Fruit fly (Drosophila melanogaster) Kc167 (cell line): ENCODE measurements around the gene Notum.

Source experiments
- Myc ChIP-seq: fragments of >200 bp; optimal IDR thresholded peaks from 2 replicates; lab custom pipeline; 2017; ENCODE audit warnings: missing external identifiers
- Sin3A ChIP-seq: fragments of >200 bp; optimal IDR thresholded peaks from 2 replicates; lab custom pipeline; 2018; ENCODE audit warnings: missing external identifiers
- h ChIP-seq: fragments of >200 bp; optimal IDR thresholded peaks from 3 replicates; lab custom pipeline; 2018; ENCODE audit warnings: missing external identifiers
- insv ChIP-seq: fragments of >200 bp; optimal IDR thresholded peaks from 3 replicates; lab custom pipeline; 2018; ENCODE audit warnings: missing external identifiers
- psq ChIP-seq: fragments of >200 bp; optimal IDR thresholded peaks from 2 replicates; lab custom pipeline; 2017; ENCODE audit warnings: missing external identifiers
- ttk ChIP-seq: sonication (Bioruptor generic); optimal IDR thresholded peaks from 2 replicates; lab custom pipeline; 2017; ENCODE audit warnings: missing external identifiers

Gene Notum

DNA sequence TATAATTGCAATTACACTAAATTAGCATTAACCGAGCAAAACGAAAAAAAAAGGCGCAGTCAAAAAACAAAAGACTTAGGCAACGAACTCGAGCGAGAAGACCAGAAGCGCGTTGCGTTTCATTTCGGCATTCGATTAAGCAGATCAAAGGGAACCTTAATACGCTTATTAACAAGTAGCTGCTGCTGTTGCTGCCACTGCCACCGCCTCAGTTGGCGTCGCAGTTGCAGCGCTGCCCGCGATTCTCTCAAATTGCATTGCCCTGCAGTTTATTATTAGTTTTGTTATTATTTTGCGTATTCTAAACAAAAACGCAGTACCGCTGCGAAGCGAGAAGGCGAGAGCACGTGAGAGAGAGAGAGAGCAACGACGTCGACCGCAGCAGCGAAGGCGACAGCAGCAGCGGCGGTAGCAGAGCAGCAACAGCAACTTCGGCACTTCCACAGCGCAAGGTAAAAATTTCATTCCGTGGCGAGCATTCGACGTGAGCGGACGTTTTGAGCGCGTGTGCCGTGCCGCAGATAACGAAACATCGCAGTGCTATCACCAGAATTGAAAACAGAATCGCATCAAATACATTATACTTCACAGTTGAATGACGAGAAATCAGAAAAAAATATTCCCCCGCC, at the start of gene Notum:
Notum (plus strand) TSS at position 461 of the 629 bp plus-strand sequence.
- TF ChIP-seq ttk (lab: Kevin White, UChicago) (no peak), Myc (no peak), h (lab: Kevin White, UChicago) (no peak), psq (no peak), insv (lab: Kevin White, UChicago) (no peak), Sin3A (lab: Kevin White, UChicago) (no peak)

dm6 chr3L:15974166-15974565, 49.1 kb upstream of the Notum start:
- TF ChIP-seq Sin3A (lab: Kevin White, UChicago): no peak

DNA sequence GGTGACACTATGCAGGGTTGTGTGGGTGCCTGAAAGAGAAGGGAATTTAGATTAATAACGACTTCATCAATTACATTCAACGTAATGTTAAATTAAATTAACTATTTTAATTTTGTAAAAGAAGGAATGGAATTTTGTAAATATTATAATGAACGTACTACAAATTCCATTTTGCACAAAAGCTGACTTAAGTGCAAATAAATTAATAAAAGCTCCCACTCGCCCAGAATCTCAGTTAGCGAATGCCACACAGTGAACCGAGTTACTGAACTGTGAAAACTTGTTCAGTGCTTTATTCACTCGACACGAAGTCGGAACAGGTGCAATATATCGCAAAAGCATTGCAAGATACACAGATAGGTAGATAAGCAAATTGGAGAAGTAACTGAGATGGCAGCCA, 48.2 kb upstream of the Notum start, which contains the start of gene CG17026:
CG17026 (plus strand) TSS at position 301 of the 400 bp plus-strand sequence.
- no peak for TF ChIP-seq Myc
- TF ChIP-seq Sin3A (lab: Kevin White, UChicago): no peak
- TF ChIP-seq psq: no peak
- no peak for TF ChIP-seq ttk (lab: Kevin White, UChicago)
- TF ChIP-seq h (lab: Kevin White, UChicago): no peak
- no peak for TF ChIP-seq insv (lab: Kevin White, UChicago)

DNA sequence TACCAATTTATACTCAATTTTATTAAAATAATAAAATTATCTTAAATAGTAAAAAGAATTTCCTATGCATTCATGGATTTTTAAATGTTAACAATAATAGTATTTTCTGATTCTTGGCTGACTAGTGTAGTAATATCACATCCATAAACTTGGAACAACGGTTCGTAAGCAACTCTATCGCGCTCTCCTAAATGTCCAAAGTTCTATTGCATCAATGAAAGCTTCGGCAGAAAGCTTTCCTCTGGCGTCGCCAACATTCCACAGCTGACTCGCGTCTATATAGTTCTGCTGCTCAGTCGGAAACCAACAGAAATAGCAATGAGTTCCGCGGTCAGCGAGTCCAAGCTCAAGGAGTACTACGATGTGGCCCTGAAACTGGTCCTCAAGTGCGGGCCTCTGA, 46.5 kb upstream of the Notum start, which contains the start of gene CG17029:
CG17029 (plus strand) TSS at position 113 of the 400 bp plus-strand sequence.
- TF ChIP-seq h (lab: Kevin White, UChicago) (no peak), ttk (lab: Kevin White, UChicago) (no peak), Myc (no peak), Sin3A (lab: Kevin White, UChicago) (no peak)

- TF ChIP-seq Sin3A (lab: Kevin White, UChicago) (no peak), insv (lab: Kevin White, UChicago) (no peak), ttk (lab: Kevin White, UChicago) (no peak), h (lab: Kevin White, UChicago) (no peak), Myc (no peak), psq (no peak)
Measured at dm6 chr3L:15977565-15977964, 45.7 kb upstream of the Notum start.

DNA sequence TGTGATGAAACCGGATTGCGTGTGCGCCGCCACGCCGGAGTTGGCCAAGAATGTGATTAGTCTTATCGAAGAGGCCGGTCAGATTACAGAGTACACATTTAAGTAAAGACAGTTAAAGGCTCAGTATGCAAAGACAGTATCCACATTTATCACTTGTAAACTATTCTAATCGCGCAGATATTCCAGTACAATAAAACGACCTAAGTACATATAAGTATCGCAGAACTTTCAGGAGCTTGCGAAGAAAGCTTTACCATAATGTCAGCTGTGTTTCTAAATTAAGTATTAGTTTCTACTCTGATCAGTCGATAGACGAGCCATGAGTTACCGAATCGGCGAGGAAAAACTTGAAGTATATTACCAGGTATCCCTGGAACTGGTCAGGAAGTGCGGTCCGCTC, 45.1 kb upstream of the Notum start, which contains the start of gene CG17028:
CG17028 (plus strand) TSS at position 301 of the 400 bp plus-strand sequence.
- TF ChIP-seq insv (lab: Kevin White, UChicago) (no peak), Sin3A (lab: Kevin White, UChicago) (no peak), psq (no peak), Myc (no peak), h (lab: Kevin White, UChicago) (no peak), ttk (lab: Kevin White, UChicago) (no peak)

- TF ChIP-seq insv (lab: Kevin White, UChicago) (no peak), h (lab: Kevin White, UChicago) (no peak), Myc (no peak), ttk (lab: Kevin White, UChicago) (no peak), Sin3A (lab: Kevin White, UChicago) (no peak)
Measured at dm6 chr3L:15979240-15979639, 44.0 kb upstream of the Notum start.

DNA sequence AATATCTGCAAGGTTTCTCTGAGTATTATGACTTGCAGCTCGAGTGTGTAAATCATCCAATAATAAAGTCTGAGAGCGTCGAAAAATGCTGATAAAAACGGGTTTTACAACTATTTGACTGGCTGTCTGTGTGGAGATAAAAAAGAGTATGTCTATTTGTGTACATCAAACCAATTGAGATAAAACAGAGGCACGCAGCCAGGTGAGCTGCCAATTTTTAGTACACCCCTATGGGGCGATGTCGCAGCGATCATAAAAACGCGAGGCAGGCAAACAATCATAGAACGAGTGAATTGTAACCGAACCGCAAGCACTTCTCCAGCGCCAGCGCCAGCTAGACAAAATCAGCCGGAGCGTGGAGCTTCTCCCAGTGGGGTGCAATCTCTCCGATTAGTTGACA, 43.4 kb upstream of the Notum start, which contains the start of gene CG17027:
CG17027 (plus strand) TSS at position 189 of the 400 bp plus-strand sequence.
- TF ChIP-seq h (lab: Kevin White, UChicago) (no peak), Myc (no peak), psq (no peak), ttk (lab: Kevin White, UChicago) (no peak), insv (lab: Kevin White, UChicago) (no peak), Sin3A (lab: Kevin White, UChicago) (no peak)

DNA sequence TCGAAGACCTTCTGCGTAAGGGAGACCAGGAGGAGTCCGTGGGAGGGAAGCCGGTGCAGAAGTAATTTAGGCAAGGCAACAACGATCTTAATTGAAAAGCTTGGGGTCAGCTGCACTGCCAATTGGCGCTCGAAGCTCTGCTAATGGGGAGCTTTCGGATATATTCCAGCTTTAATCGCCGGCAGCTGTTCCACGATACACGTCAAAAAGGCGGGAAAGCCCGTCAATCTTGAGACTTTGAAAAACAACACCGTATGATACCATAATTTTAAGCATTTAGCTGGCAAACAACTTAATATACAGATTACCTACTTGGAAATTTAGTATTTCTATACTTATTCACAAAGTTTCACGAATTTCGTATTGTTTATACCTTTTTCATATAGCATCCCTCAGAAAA, 41.9 kb upstream of the Notum start:
- TF ChIP-seq Myc: no peak
- no peak for TF ChIP-seq ttk (lab: Kevin White, UChicago)
- no peak for TF ChIP-seq psq
- TF ChIP-seq Sin3A (lab: Kevin White, UChicago): no peak
- TF ChIP-seq h (lab: Kevin White, UChicago): no peak
- TF ChIP-seq insv (lab: Kevin White, UChicago): no peak

- no peak for TF ChIP-seq psq
- no peak for TF ChIP-seq Myc
- TF ChIP-seq h (lab: Kevin White, UChicago): no peak
- TF ChIP-seq Sin3A (lab: Kevin White, UChicago): no peak
Measured at dm6 chr3L:15982148-15982547, 41.1 kb upstream of the Notum start.

DNA sequence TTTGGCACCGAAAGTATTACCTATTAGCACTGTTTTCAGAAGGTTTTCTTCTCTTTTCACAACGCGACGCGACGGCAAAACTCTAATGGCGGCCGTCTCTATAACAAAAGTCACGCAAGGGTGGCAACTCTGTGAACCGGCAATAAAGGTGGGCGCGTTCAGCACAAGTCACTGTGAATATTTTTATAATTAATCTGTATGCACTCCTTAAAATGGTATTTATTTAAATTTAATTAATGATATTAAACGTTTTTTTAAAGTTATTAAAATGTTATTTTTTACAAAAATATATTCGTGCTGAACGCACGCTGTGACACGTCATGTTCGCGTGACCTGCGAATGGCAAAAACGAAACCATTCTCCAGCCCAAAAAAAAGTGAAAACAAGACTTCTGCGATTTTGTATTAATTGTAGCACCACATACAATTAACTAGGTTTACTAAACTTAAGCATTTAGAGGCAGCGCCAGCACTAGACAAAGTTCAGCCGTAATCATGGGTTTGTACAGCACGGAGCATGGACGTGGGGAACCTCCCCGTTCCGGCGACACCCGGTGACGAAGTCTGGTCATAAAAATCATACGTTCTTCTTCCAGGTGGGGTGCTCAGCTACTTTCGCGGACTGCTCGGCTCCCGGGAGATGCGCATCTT, 40.4 kb upstream of the Notum start, which contains the start of the genes brm and Arl1:
brm (minus strand) TSS at position 87 of the 650 bp plus-strand sequence.
Arl1 (plus strand) TSS at position 353 of the 650 bp plus-strand sequence.
- no peak for TF ChIP-seq Sin3A (lab: Kevin White, UChicago)
- TF ChIP-seq h (lab: Kevin White, UChicago): no peak
- no peak for TF ChIP-seq psq
- no peak for TF ChIP-seq insv (lab: Kevin White, UChicago)
- no peak for TF ChIP-seq ttk (lab: Kevin White, UChicago)
- TF ChIP-seq Myc: no peak

DNA sequence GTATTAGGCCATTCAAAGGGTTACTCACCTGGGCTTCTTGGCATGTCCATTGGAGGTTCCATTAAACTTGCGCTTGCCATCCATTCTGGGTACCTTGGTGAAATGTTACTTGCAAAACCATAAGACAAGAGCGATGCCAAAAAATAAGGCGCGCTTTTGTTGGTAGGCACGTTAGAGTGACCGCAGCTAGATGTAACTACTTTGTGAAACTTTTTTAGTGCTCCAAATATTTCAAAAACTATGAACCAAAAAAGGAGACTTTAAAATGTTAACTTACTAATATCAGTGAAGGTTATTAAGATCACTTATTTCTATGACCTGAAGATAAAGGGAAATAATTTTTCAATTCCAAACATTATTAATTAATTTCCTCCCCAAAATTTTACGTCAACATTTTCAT, 35.6 kb upstream of the Notum start, which contains the start of gene PolD1:
PolD1 (minus strand) TSS at position 181 of the 400 bp plus-strand sequence.
- TF ChIP-seq Myc (no peak), psq (no peak), ttk (lab: Kevin White, UChicago) (no peak), Sin3A (lab: Kevin White, UChicago) (no peak), h (lab: Kevin White, UChicago) (no peak), insv (lab: Kevin White, UChicago) (no peak)
